Fruit fly (Drosophila melanogaster) S2 (cell line): Measurements from ENCODE around the gene CG31365.

ENCODE experiments used
- CG8478 ChIP-seq: fragments of >200 bp; optimal IDR thresholded peaks from 2 replicates; lab custom pipeline; 2018
- CTCF ChIP-seq, 2 experiments: fragments of >200 bp; optimal IDR thresholded peaks; 2 replicates each; lab custom pipeline; 2018

DNA sequence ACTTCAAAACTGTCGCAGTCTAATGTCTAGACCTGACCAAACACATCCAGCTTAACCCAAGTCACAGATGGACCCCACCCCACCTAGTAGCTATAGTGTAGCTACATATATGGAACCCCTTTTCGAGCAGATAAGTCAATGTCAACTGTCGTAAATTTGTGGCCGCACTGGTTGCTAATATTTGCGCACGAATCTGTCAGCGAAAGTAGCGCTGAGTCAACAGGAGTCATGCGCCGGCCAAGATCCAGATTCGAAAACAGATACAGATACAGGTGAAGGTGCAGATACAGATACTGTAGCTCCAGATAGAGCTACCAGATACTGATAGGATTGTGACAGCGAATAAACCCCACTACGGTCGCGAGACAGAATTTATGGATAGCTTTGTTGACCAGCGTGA is 37.9 kb upstream of the CG31365 start:
- no peak for TF ChIP-seq CTCF (optimal IDR thresholded peaks at IDR 0.05; lab: Kevin White, UChicago)
- no peak for TF ChIP-seq CG8478 (lab: Kevin White, UChicago)
